Fruit fly (Drosophila melanogaster): ENCODE results near the gene CG17376.

- TF ChIP-seq CG4496 (GFP tag; IDR thresholded peaks at IDR 0.05), result no peak
- TF ChIP-seq fd96Ca (GFP tag; IDR thresholded peaks at IDR 0.05), result no peak
- TF ChIP-seq CG15710 (tag; optimal IDR thresholded peaks at IDR 0.05), result no peak
Measured at dm6 chr2L:6793763-6794417, 6.8 kb downstream of the CG17376 start.
